Worm (Caenorhabditis elegans) whole organism, mixed stage, embryonic: Measurements from ENCODE around the gene F27E5.3.

ENCODE experiments used
- M03D4.4 ChIP-seq: sonication (generic microtip); optimal IDR thresholded peaks from 2 replicates; lab custom pipeline; 2017; ENCODE audit warnings: mild to moderate bottlenecking, missing genetic modification characterization, missing compliant biosample characterization
- bed-3 ChIP-seq: fragments of 200-800 bp; sonication (Bioruptor generic); optimal IDR thresholded peaks from 3 replicates; lab custom pipeline; 2018; ENCODE audit warnings: mild to moderate bottlenecking, missing genetic modification characterization, moderate library complexity, missing compliant biosample characterization
- blmp-1 ChIP-seq: fragments of 150-350 bp; optimal IDR thresholded peaks from 2 replicates; lab custom pipeline; 2014; ENCODE audit warnings: missing biosample characterization, missing genetic modification characterization
- ceh-39 ChIP-seq: fragments of 150-350 bp; optimal IDR thresholded peaks from 2 replicates; lab custom pipeline; 2014; ENCODE audit warnings: missing biosample characterization, missing genetic modification characterization
- ceh-43 ChIP-seq: fragments of 200-800 bp; sonication (Bioruptor generic); optimal IDR thresholded peaks from 2 replicates; lab custom pipeline; 2018; ENCODE audit warnings: mild to moderate bottlenecking, missing genetic modification characterization, moderate library complexity, missing compliant biosample characterization
- ceh-83 ChIP-seq: fragments of 200-800 bp; sonication (Bioruptor generic); optimal IDR thresholded peaks from 2 replicates; lab custom pipeline; 2018; ENCODE audit warnings: mild to moderate bottlenecking, missing genetic modification characterization, missing compliant biosample characterization
- ces-1 ChIP-seq: fragments of 150-350 bp; optimal IDR thresholded peaks from 2 replicates; lab custom pipeline; 2014; ENCODE audit warnings: missing biosample characterization, missing genetic modification reagents, missing genetic modification characterization
- cnd-1 ChIP-seq: fragments of 200-800 bp; sonication (Bioruptor generic); optimal IDR thresholded peaks from 2 replicates; lab custom pipeline; 2018; ENCODE audit warnings: mild to moderate bottlenecking, missing genetic modification characterization, missing compliant biosample characterization
- drap-1 ChIP-seq: fragments of 200-800 bp; sonication (Bioruptor generic); optimal IDR thresholded peaks from 3 replicates; lab custom pipeline; 2018; ENCODE audit warnings: mild to moderate bottlenecking, missing genetic modification characterization, missing compliant biosample characterization
- elt-1 ChIP-seq: sonication (generic microtip); optimal IDR thresholded peaks from 2 replicates; lab custom pipeline; 2017; ENCODE audit warnings: missing genetic modification characterization, mild to moderate bottlenecking, missing compliant biosample characterization, antibody characterized with exemption, moderate library complexity, borderline replicate concordance; ENCODE audit not compliant: insufficient read depth
- elt-3 ChIP-seq: fragments of 150-350 bp; optimal IDR thresholded peaks from 2 replicates; lab custom pipeline; 2014; ENCODE audit warnings: missing biosample characterization, missing genetic modification characterization
- flh-1 ChIP-seq: fragments of 200-800 bp; sonication (Bioruptor generic); optimal IDR thresholded peaks from 2 replicates; lab custom pipeline; 2018; ENCODE audit warnings: mild to moderate bottlenecking, missing genetic modification characterization, moderate library complexity, missing compliant biosample characterization
- ham-2 ChIP-seq: fragments of 200-800 bp; sonication (Bioruptor generic); optimal IDR thresholded peaks from 2 replicates; lab custom pipeline; 2018; ENCODE audit warnings: mild to moderate bottlenecking, missing genetic modification characterization, missing compliant biosample characterization
- hlh-1 ChIP-seq: fragments of 150-350 bp; optimal IDR thresholded peaks from 2 replicates; lab custom pipeline; 2014; ENCODE audit warnings: missing biosample characterization, missing genetic modification reagents, missing genetic modification characterization
- lin-13 ChIP-seq: fragments of 150-350 bp; optimal IDR thresholded peaks from 2 replicates; lab custom pipeline; 2014; ENCODE audit warnings: missing biosample characterization, missing genetic modification characterization
- lin-32 ChIP-seq: fragments of 200-800 bp; sonication (Bioruptor generic); optimal IDR thresholded peaks from 2 replicates; lab custom pipeline; 2018; ENCODE audit warnings: mild to moderate bottlenecking, missing genetic modification characterization, missing compliant biosample characterization
- lsy-2 ChIP-seq: fragments of 150-350 bp; optimal IDR thresholded peaks from 2 replicates; lab custom pipeline; 2014; ENCODE audit warnings: missing biosample characterization, missing genetic modification characterization
- mab-5 ChIP-seq: fragments of 150-350 bp; optimal IDR thresholded peaks from 2 replicates; lab custom pipeline; 2014; ENCODE audit warnings: missing biosample characterization, missing genetic modification characterization
- mep-1 ChIP-seq: fragments of 150-350 bp; optimal IDR thresholded peaks from 2 replicates; lab custom pipeline; 2017; ENCODE audit warnings: missing biosample characterization, missing genetic modification reagents, missing genetic modification characterization, inconsistent platforms
- mls-2 ChIP-seq: sonication (generic microtip); optimal IDR thresholded peaks from 2 replicates; lab custom pipeline; 2016; ENCODE audit warnings: mild to moderate bottlenecking, missing genetic modification characterization, moderate library complexity, missing compliant biosample characterization
- nhr-12 ChIP-seq: fragments of 150-350 bp; optimal IDR thresholded peaks from 2 replicates; lab custom pipeline; 2014; ENCODE audit warnings: missing biosample characterization, missing genetic modification characterization
- nhr-2 ChIP-seq: fragments of 150-350 bp; optimal IDR thresholded peaks from 2 replicates; lab custom pipeline; 2014; ENCODE audit warnings: missing biosample characterization, missing genetic modification characterization
- nhr-237 ChIP-seq: fragments of 150-350 bp; optimal IDR thresholded peaks from 2 replicates; lab custom pipeline; 2014; ENCODE audit warnings: missing biosample characterization, missing genetic modification characterization
- nhr-28 ChIP-seq: fragments of 150-350 bp; optimal IDR thresholded peaks from 2 replicates; lab custom pipeline; 2014; ENCODE audit warnings: missing biosample characterization, missing genetic modification characterization
- nhr-76 ChIP-seq: sonication (generic microtip); optimal IDR thresholded peaks from 2 replicates; lab custom pipeline; 2017; ENCODE audit warnings: missing biosample characterization, missing genetic modification characterization
- pha-4 ChIP-seq: fragments of 150-350 bp; optimal IDR thresholded peaks from 2 replicates; lab custom pipeline; 2018; ENCODE audit warnings: missing biosample characterization, missing genetic modification reagents, missing genetic modification characterization
- sem-2 ChIP-seq: fragments of 200-800 bp; sonication (Bioruptor generic); optimal IDR thresholded peaks from 2 replicates; lab custom pipeline; 2018; ENCODE audit warnings: mild to moderate bottlenecking, missing genetic modification characterization, missing compliant biosample characterization
- snpc-4 ChIP-seq: fragments of 150-350 bp; optimal IDR thresholded peaks from 2 replicates; lab custom pipeline; 2014; ENCODE audit warnings: missing biosample characterization, missing genetic modification characterization
- sptf-1 ChIP-seq: sonication (generic microtip); optimal IDR thresholded peaks from 2 replicates; lab custom pipeline; 2017; ENCODE audit warnings: mild to moderate bottlenecking, missing genetic modification characterization, moderate library complexity, missing compliant biosample characterization
- tbx-8 ChIP-seq: fragments of 200-800 bp; sonication (Bioruptor generic); optimal IDR thresholded peaks from 2 replicates; lab custom pipeline; 2018; ENCODE audit warnings: mild to moderate bottlenecking, missing genetic modification characterization, moderate library complexity, missing compliant biosample characterization
- unc-120 ChIP-seq: sonication (generic microtip); optimal IDR thresholded peaks from 2 replicates; lab custom pipeline; 2017; ENCODE audit warnings: missing genetic modification characterization, missing compliant biosample characterization; ENCODE audit not compliant: poor library complexity, severe bottlenecking
- unc-39 ChIP-seq: fragments of 150-350 bp; optimal IDR thresholded peaks from 2 replicates; lab custom pipeline; 2014; ENCODE audit warnings: missing biosample characterization, missing genetic modification characterization
- unc-62 ChIP-seq: fragments of 150-350 bp; optimal IDR thresholded peaks from 2 replicates; lab custom pipeline; 2014; ENCODE audit warnings: missing biosample characterization, missing genetic modification reagents, missing genetic modification characterization
- zip-8 ChIP-seq: fragments of 150-350 bp; optimal IDR thresholded peaks from 2 replicates; lab custom pipeline; 2014; ENCODE audit warnings: missing biosample characterization, missing genetic modification characterization
- ztf-11 ChIP-seq: fragments of 150-350 bp; optimal IDR thresholded peaks from 2 replicates; lab custom pipeline; 2014; ENCODE audit warnings: missing biosample characterization, missing genetic modification characterization

The F27E5.3 gene

ce11 chrII:10172436-10172973 lies 28.5 kb upstream of the F27E5.3 start, which contains the start of gene wbp-11:
Gene wbp-11 (plus strand): TSS chrII:10172923.
- peak; percentile 2 for TF ChIP-seq lsy-2 (tag; lab: Kevin White, UChicago)
- TF ChIP-seq elt-3, result no peak
- TF ChIP-seq mep-1 (tag; lab: Kevin White, UChicago), result peak; percentile 63
- TF ChIP-seq nhr-2, result no peak

DNA sequence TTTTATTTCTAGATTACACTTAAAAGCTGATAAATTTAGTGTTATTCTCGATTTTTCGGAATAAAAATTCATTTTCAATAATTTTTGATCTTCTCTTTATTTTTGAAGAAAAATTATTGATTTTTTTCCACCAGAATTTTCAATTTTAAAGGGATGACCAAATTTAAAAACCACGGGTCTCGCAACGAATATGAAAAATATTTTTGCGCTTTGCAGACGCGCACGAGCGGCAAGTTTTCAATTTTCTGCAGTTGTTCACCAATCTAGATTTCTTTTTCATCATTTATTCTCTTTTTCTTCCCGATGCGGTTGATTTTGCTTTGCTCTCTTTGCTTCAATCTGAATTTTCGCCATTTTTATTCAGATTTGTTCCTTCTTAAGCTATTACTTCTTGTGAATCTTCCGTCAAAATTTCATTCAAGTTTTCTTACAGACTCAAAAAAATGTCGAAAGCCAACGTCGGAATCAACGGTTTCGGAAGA lies 26.9 kb upstream of the F27E5.3 start, which contains the start of gene gpd-4:
Gene gpd-4 (plus strand): TSS at position 432 of the 482 bp plus-strand sequence.
- TF ChIP-seq blmp-1 (tag; lab: Kevin White, UChicago) (no peak), nhr-2 (no peak), ceh-39 (tag; lab: Kevin White, UChicago) (no peak), zip-8 (tag; lab: Kevin White, UChicago) (no peak), elt-1 (no peak), ces-1 (no peak), snpc-4 (tag; lab: Kevin White, UChicago) (no peak), sptf-1 (tag; lab: Kevin White, UChicago) (no peak), sem-2 (GFP tag; lab: Kevin White, UChicago) (no peak), lin-13 (no peak), mep-1 (tag; lab: Kevin White, UChicago) (no peak), drap-1 (no peak), ceh-83 (GFP tag; lab: Kevin White, UChicago) (no peak), elt-3 (no peak), nhr-28 (no peak), tbx-8 (GFP tag; lab: Kevin White, UChicago) (no peak), flh-1 (GFP tag; lab: Kevin White, UChicago) (no peak), bed-3 (GFP tag; lab: Kevin White, UChicago) (no peak)

ce11 chrII:10168905-10169782 lies 25.2 kb upstream of the F27E5.3 start, which contains the start of gene daf-19:
Gene daf-19 (minus strand): TSS chrII:10169346.
- TF ChIP-seq drap-1, result peak; percentile 69
- TF ChIP-seq unc-39 (tag; lab: Kevin White, UChicago), result peak; percentile 8
- TF ChIP-seq nhr-2, result no peak
- TF ChIP-seq mab-5, result no peak
- TF ChIP-seq mep-1 (tag; lab: Kevin White, UChicago), result peak; percentile 55
- peak; percentile 68 for TF ChIP-seq ceh-83 (GFP tag; lab: Kevin White, UChicago)
- TF ChIP-seq elt-1, result peak; percentile 20
- peak; percentile 27 for TF ChIP-seq tbx-8 (GFP tag; lab: Kevin White, UChicago)
- peak; percentile 95 for TF ChIP-seq ham-2
- no peak for TF ChIP-seq zip-8 (tag; lab: Kevin White, UChicago)
- peak; percentile 92 for TF ChIP-seq sptf-1 (tag; lab: Kevin White, UChicago)
- TF ChIP-seq unc-120 (tag; lab: Kevin White, UChicago), result peak; percentile 76
- peak; percentile 63 for TF ChIP-seq ztf-11 (tag; lab: Kevin White, UChicago)
- TF ChIP-seq nhr-76 (tag; lab: Kevin White, UChicago), result no peak
- peak; percentile 85 for TF ChIP-seq hlh-1 (tag; lab: Kevin White, UChicago)
- TF ChIP-seq nhr-12 (tag; lab: Kevin White, UChicago), result no peak
- TF ChIP-seq lsy-2 (tag; lab: Kevin White, UChicago), result peak; percentile 74
- TF ChIP-seq bed-3 (GFP tag; lab: Kevin White, UChicago), result peak; percentile 55
- peak; percentile 42 for TF ChIP-seq ceh-43 (GFP tag; lab: Kevin White, UChicago)
- TF ChIP-seq ces-1, result peak; percentile 60
- peak; percentile 91 for TF ChIP-seq mls-2
- TF ChIP-seq ceh-39 (tag; lab: Kevin White, UChicago), result peak; percentile 17
- TF ChIP-seq nhr-237, result peak; percentile 42
- TF ChIP-seq lin-13, result no peak
- peak; percentile 63 for TF ChIP-seq lin-32 (GFP tag; lab: Kevin White, UChicago)
- no peak for TF ChIP-seq blmp-1 (tag; lab: Kevin White, UChicago)
- no peak for TF ChIP-seq snpc-4 (tag; lab: Kevin White, UChicago)
- TF ChIP-seq M03D4.4, result peak; percentile 69
- TF ChIP-seq flh-1 (GFP tag; lab: Kevin White, UChicago), result no peak
- TF ChIP-seq sem-2 (GFP tag; lab: Kevin White, UChicago), result peak; percentile 31
- TF ChIP-seq pha-4 (tag; lab: Kevin White, UChicago), result peak; percentile 36
- TF ChIP-seq elt-3, result no peak
- no peak for TF ChIP-seq nhr-28
- peak; percentile 72 for TF ChIP-seq cnd-1 (tag; lab: Kevin White, UChicago)
- no peak for TF ChIP-seq unc-62
